Worm (Caenorhabditis elegans): ENCODE results near the gene cyp-33E2.

DNA sequence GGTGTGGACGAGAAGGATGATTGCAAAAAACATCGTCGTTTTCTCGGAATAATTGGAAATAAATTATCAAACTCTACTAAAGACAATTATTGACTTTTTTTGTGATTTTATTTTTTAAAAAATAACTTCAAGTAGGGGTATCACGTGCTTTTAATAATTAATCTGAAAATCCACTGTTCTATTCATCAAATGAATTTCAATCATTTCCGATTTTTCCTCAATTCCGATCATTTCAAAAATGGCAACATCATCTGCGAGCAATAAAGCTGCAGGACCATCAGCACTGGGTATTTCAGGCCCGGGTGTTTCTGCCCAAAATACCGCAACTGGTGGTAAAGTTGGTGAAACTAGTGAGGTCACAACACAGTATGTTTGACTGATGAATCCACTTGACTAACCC is 4.9 kb downstream of the cyp-33E2 start, which contains the start of the genes F42A9.7 and F42A9.3:
- TF ChIP-seq nhr-12 (tag; optimal IDR thresholded peaks at IDR 0.05) = no peak
- no peak for TF ChIP-seq ces-1 (GFP tag; optimal IDR thresholded peaks at IDR 0.05)
- no peak for TF ChIP-seq lin-39 (tag; optimal IDR thresholded peaks at IDR 0.05)
- TF ChIP-seq lin-13 (GFP tag; optimal IDR thresholded peaks at IDR 0.05) = no peak
- TF ChIP-seq unc-30 (tag; optimal IDR thresholded peaks at IDR 0.05) = no peak
- no peak for TF ChIP-seq fkh-10 (GFP tag; optimal IDR thresholded peaks at IDR 0.05)
- no peak for TF ChIP-seq nhr-90 (tag; optimal IDR thresholded peaks at IDR 0.05; ENCODE audit: poor library complexity)
- TF ChIP-seq ets-5 (GFP tag; IDR thresholded peaks at IDR 0.05) = no peak
